Fruit fly (Drosophila melanogaster) whole organism: ENCODE measurements around the gene CG17919.
A peak's percentile ranks its signal among the peaks of the same experiment; 100 is the strongest.

Source experiments
- CG8478 ChIP-seq: fragments of >200 bp; optimal IDR thresholded peaks from 2 replicates; lab custom pipeline; 2018; ENCODE audit warnings: inconsistent platforms
- Dll ChIP-seq: fragments of >200 bp; optimal IDR thresholded peaks from 2 replicates; lab custom pipeline; 2017
- EcR ChIP-seq, 2 experiments: fragments of >200 bp; optimal IDR thresholded peaks; 2 replicates each; lab custom pipeline; 2017; ENCODE audit warnings: missing biosample characterization in 2 of 2, missing genetic modification characterization in 2 of 2, missing genetic modification reagents in 2 of 2
- pan ChIP-seq: fragments of >200 bp; optimal IDR thresholded peaks from 2 replicates; lab custom pipeline; 2017
- psq ChIP-seq: fragments of >200 bp; optimal IDR thresholded peaks from 2 replicates; lab custom pipeline; 2017
- usp ChIP-seq: fragments of >200 bp; optimal IDR thresholded peaks from 2 replicates; lab custom pipeline; 2017; ENCODE audit warnings: missing biosample characterization, missing genetic modification characterization, mixed read lengths

CG17919 gene

dm6 chr3R:6353624-6354352 lies 10.0 kb downstream of the CG17919 start:
- TF ChIP-seq usp: no peak

dm6 chr3R:6354408-6354807 lies 10.6 kb downstream of the CG17919 start:
- no peak for TF ChIP-seq pan (lab: Kevin White, UChicago)

- TF ChIP-seq Dll (lab: Kevin White, UChicago) (no peak), CG8478 (lab: Kevin White, UChicago) (no peak), psq (no peak), usp (no peak), EcR (GFP tag; optimal IDR thresholded peaks at IDR 0.05; lab: Kevin White, UChicago) (no peak), pan (lab: Kevin White, UChicago) (no peak)
These were observed 24.3 kb downstream of the CG17919 start, which contains the start of gene CG42724 for dm6 chr3R:6368100-6368499. TSS of gene CG42724 (minus strand) at chr3R:6368288.

dm6 chr3R:6368550-6369238 lies 24.9 kb downstream of the CG17919 start, which contains the start of gene CG10286:
TSS of gene CG10286 (plus strand) at chr3R:6368965.
- TF ChIP-seq psq (no peak), Dll (lab: Kevin White, UChicago) (no peak), CG8478 (lab: Kevin White, UChicago) (no peak), EcR (GFP tag; optimal IDR thresholded peaks at IDR 0.05; lab: Kevin White, UChicago) (no peak), usp (no peak), pan (lab: Kevin White, UChicago) (no peak)

- TF ChIP-seq EcR (GFP tag; optimal IDR thresholded peaks at IDR 0.05; lab: Kevin White, UChicago): no peak
- no peak for TF ChIP-seq usp
- TF ChIP-seq psq: no peak
- TF ChIP-seq pan (lab: Kevin White, UChicago): no peak
- TF ChIP-seq CG8478 (lab: Kevin White, UChicago): no peak
- TF ChIP-seq Dll (lab: Kevin White, UChicago): no peak
These were observed 29.9 kb downstream of the CG17919 start for dm6 chr3R:6373512-6374306.

dm6 chr3R:6374307-6374574 lies 30.4 kb downstream of the CG17919 start, which contains the start of gene CG42564:
TSS of gene CG42564 (plus strand) at chr3R:6374475.
- TF ChIP-seq pan (lab: Kevin White, UChicago): no peak
- TF ChIP-seq EcR (GFP tag; optimal IDR thresholded peaks at IDR 0.05; lab: Kevin White, UChicago): no peak
- TF ChIP-seq psq: no peak
- no peak for TF ChIP-seq Dll (lab: Kevin White, UChicago)
- no peak for TF ChIP-seq CG8478 (lab: Kevin White, UChicago)
- no peak for TF ChIP-seq usp

- TF ChIP-seq usp (no peak), pan (lab: Kevin White, UChicago) (no peak), CG8478 (lab: Kevin White, UChicago) (no peak), Dll (lab: Kevin White, UChicago) (no peak), EcR (GFP tag; optimal IDR thresholded peaks at IDR 0.05; lab: Kevin White, UChicago) (no peak), psq (no peak)
These were observed 32.1 kb downstream of the CG17919 start, which contains the start of gene CRAT for dm6 chr3R:6375944-6376343. TSS of gene CRAT (minus strand) at chr3R:6376044.

dm6 chr3R:6377497-6377896 lies 33.7 kb downstream of the CG17919 start, which contains the start of gene CG42537:
TSS of gene CG42537 (plus strand) at chr3R:6377797.
- TF ChIP-seq pan (lab: Kevin White, UChicago) (no peak), EcR (GFP tag; optimal IDR thresholded peaks at IDR 0.05; lab: Kevin White, UChicago) (no peak), usp (no peak), CG8478 (lab: Kevin White, UChicago) (no peak), Dll (lab: Kevin White, UChicago) (no peak), psq (no peak)

dm6 chr3R:6380129-6380528 lies 36.3 kb downstream of the CG17919 start, which contains the start of the genes CG1024 and TfIIFalpha:
TSS of gene CG1024 (minus strand) at chr3R:6380328.
TSS of gene TfIIFalpha (plus strand) at chr3R:6380467.
- TF ChIP-seq usp: no peak
- no peak for TF ChIP-seq pan (lab: Kevin White, UChicago)
- TF ChIP-seq psq: no peak
- no peak for TF ChIP-seq CG8478 (lab: Kevin White, UChicago)
- no peak for TF ChIP-seq EcR (GFP tag; optimal IDR thresholded peaks at IDR 0.05; lab: Kevin White, UChicago)
- TF ChIP-seq Dll (lab: Kevin White, UChicago): no peak

dm6 chr3R:6381784-6382183 lies 38.0 kb downstream of the CG17919 start:
- TF ChIP-seq EcR (GFP tag; optimal IDR thresholded peaks at IDR 0.05; lab: Kevin White, UChicago): no peak
- TF ChIP-seq CG8478 (lab: Kevin White, UChicago): no peak
- no peak for TF ChIP-seq usp
- TF ChIP-seq Dll (lab: Kevin White, UChicago): no peak
- TF ChIP-seq pan (lab: Kevin White, UChicago): no peak
- TF ChIP-seq psq: no peak

dm6 chr3R:6382733-6383465 lies 39.1 kb downstream of the CG17919 start, which contains the start of gene gzl:
TSS of gene gzl (plus strand) at chr3R:6382914.
- TF ChIP-seq usp: no peak
- peak; percentile 50 for TF ChIP-seq CG8478 (lab: Kevin White, UChicago)
